Fruit fly (Drosophila melanogaster): ENCODE results near the gene CG32365.

Gene CG32365

DNA sequence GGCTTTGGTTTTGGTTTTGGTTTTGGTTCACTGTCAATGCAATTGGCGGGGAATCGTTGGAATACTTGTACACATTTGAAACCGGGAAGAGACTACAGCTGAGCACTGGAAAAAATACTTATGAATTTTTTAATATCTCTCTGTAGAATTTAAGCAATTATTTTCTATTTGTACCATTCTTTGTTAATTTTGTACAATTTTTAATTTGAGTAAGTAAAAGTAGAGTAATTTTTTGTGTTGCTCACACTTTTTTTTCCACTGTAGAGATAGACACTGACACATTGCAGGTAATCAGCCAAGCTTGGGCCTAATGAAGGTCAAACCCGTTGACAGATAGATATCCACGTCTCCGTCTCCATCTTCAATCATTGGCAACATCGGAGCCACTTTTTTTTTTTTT lies 14.5 kb downstream of the CG32365 start (continued):
- TF ChIP-seq Stat92E (GFP tag; optimal IDR thresholded peaks at IDR 0.05) (no peak), CG4360 (GFP tag; IDR thresholded peaks at IDR 0.05) (no peak), CG9215 (GFP tag; IDR thresholded peaks at IDR 0.05) (no peak), esg (GFP tag; conservative IDR thresholded peaks at IDR 0.05) (peak; percentile 24; the same call in 1 of the 2 replicates), stc (GFP tag; IDR thresholded peaks at IDR 0.05) (peak; percentile 35; the same call in 1 of the 2 replicates), sim (GFP tag; IDR thresholded peaks at IDR 0.05) (no peak), CG13424 (tag; optimal IDR thresholded peaks at IDR 0.05) (no peak), Xrp1 (GFP tag; IDR thresholded peaks at IDR 0.05) (peak; percentile 58), sima (GFP tag; optimal IDR thresholded peaks at IDR 0.05) (no peak), CG8944 (GFP tag; optimal IDR thresholded peaks at IDR 0.05) (no peak), CG18764 (GFP tag; optimal IDR thresholded peaks at IDR 0.05) (no peak), CG11247 (GFP tag; IDR thresholded peaks at IDR 0.05) (no peak), CG10321 (GFP tag; IDR thresholded peaks at IDR 0.05) (no peak), CoRest (tag; optimal IDR thresholded peaks at IDR 0.05) (no peak), CG12104 (GFP tag; optimal IDR thresholded peaks at IDR 0.05) (no peak), Fer2 (tag; optimal IDR thresholded peaks at IDR 0.05) (no peak), peb (GFP tag; IDR thresholded peaks at IDR 0.05) (no peak), HmgD (GFP tag; optimal IDR thresholded peaks at IDR 0.05) (no peak), crol (GFP tag; IDR thresholded peaks at IDR 0.05) (no peak), tin (GFP tag; optimal IDR thresholded peaks at IDR 0.05) (peak; percentile 14), slbo (GFP tag; IDR thresholded peaks at IDR 0.05) (peak; percentile 58; the same call in 1 of the 2 replicates), Dfd (GFP tag; optimal IDR thresholded peaks at IDR 0.05) (no peak), CG42726 (GFP tag; IDR thresholded peaks at IDR 0.05; ENCODE audit: partially characterized antibody) (no peak), Nf-YC (tag; optimal IDR thresholded peaks at IDR 0.05) (no peak), Optix (GFP tag; IDR thresholded peaks at IDR 0.05) (no peak), CG9609 (GFP tag; optimal IDR thresholded peaks at IDR 0.05) (no peak), nmo (GFP tag; optimal IDR thresholded peaks at IDR 0.05) (peak; percentile 44), CG10462 (GFP tag; optimal IDR thresholded peaks at IDR 0.05) (no peak), CG4617 (GFP tag; optimal IDR thresholded peaks at IDR 0.05; ENCODE audit: borderline replicate concordance) (no peak), psq (GFP tag; optimal IDR thresholded peaks at IDR 0.05) (no peak), bab2 (GFP tag; optimal IDR thresholded peaks at IDR 0.05) (no peak), GATAe (GFP tag; conservative IDR thresholded peaks at IDR 0.05) (no peak), E2f2 (GFP tag; IDR thresholded peaks at IDR 0.05) (no peak), kah (GFP tag; optimal IDR thresholded peaks at IDR 0.05) (no peak), Mes4 (GFP tag; optimal IDR thresholded peaks at IDR 0.05) (no peak), CG10654 (GFP tag; optimal IDR thresholded peaks at IDR 0.05) (no peak), Atf-2 (GFP tag; optimal IDR thresholded peaks at IDR 0.05) (no peak), kni (GFP tag; optimal IDR thresholded peaks at IDR 0.05) (no peak), CG13287 (GFP tag; IDR thresholded peaks at IDR 0.05; ENCODE audit: partially characterized antibody) (no peak), CG32767 (GFP tag; IDR thresholded peaks at IDR 0.05) (no peak), CG15269 (tag; optimal IDR thresholded peaks at IDR 0.05) (peak; percentile 31), wor (GFP tag; IDR thresholded peaks at IDR 0.05) (no peak), CG2678 (tag; optimal IDR thresholded peaks at IDR 0.05) (peak; percentile 15), CG1603 (tag; optimal IDR thresholded peaks at IDR 0.05) (peak; percentile 13), MESR4 (GFP tag; optimal IDR thresholded peaks at IDR 0.05) (no peak), PHDP (tag; optimal IDR thresholded peaks at IDR 0.05) (peak; percentile 3), CG5953 (GFP tag; IDR thresholded peaks at IDR 0.05) (no peak), Dek (tag; optimal IDR thresholded peaks at IDR 0.05) (no peak), Myb (GFP tag; optimal IDR thresholded peaks at IDR 0.05) (no peak), mam (GFP tag; optimal IDR thresholded peaks at IDR 0.05) (no peak), CG10543 (GFP tag; optimal IDR thresholded peaks at IDR 0.05) (no peak), CG4282 (GFP tag; optimal IDR thresholded peaks at IDR 0.05) (no peak)

Measured in whole organism, embryonic.